Worm (Caenorhabditis elegans): ENCODE measurements around the gene acp-7.

ce11 chrIV:6471216-6471615, 39.7 kb upstream of the acp-7 start, which contains the start of gene tmed-13:
- TF ChIP-seq Y67H2A.10 (GFP tag; conservative IDR thresholded peaks at IDR 0.05): no peak
- no peak for TF ChIP-seq ceh-40 (GFP tag; IDR thresholded peaks at IDR 0.05)
- TF ChIP-seq ama-1 (optimal IDR thresholded peaks at IDR 0.05): no peak
- no peak for TF ChIP-seq ama-1 (GFP tag; optimal IDR thresholded peaks at IDR 0.05)
- no peak for TF ChIP-seq cebp-2 (GFP tag; IDR thresholded peaks at IDR 0.05)
- no peak for TF ChIP-seq zfh-2 (GFP tag; conservative IDR thresholded peaks at IDR 0.05)
- TF ChIP-seq nhr-80 (tag; optimal IDR thresholded peaks at IDR 0.05): no peak
- no peak for TF ChIP-seq snpc-4 (GFP tag; optimal IDR thresholded peaks at IDR 0.05)
- TF ChIP-seq snpc-4 (tag; optimal IDR thresholded peaks at IDR 0.05): no peak
- no peak for TF ChIP-seq snpc-3.4 (tag; optimal IDR thresholded peaks at IDR 0.05)
- no peak for TF ChIP-seq dpff-1 (tag; optimal IDR thresholded peaks at IDR 0.05)
- TF ChIP-seq hsf-1 (GFP tag; IDR thresholded peaks at IDR 0.05): no peak
- TF ChIP-seq ztf-22 (GFP tag; optimal IDR thresholded peaks at IDR 0.05): no peak
- TF ChIP-seq B0035.1 (tag; optimal IDR thresholded peaks at IDR 0.05): no peak
- TF ChIP-seq K11D2.4 (GFP tag; IDR thresholded peaks at IDR 0.05): no peak
- TF ChIP-seq nfyb-1 (GFP tag; IDR thresholded peaks at IDR 0.05): no peak

All from whole organism, young adult.